Fruit fly (Drosophila melanogaster): ENCODE data around the gene CG3308.

Gene CG3308

DNA sequence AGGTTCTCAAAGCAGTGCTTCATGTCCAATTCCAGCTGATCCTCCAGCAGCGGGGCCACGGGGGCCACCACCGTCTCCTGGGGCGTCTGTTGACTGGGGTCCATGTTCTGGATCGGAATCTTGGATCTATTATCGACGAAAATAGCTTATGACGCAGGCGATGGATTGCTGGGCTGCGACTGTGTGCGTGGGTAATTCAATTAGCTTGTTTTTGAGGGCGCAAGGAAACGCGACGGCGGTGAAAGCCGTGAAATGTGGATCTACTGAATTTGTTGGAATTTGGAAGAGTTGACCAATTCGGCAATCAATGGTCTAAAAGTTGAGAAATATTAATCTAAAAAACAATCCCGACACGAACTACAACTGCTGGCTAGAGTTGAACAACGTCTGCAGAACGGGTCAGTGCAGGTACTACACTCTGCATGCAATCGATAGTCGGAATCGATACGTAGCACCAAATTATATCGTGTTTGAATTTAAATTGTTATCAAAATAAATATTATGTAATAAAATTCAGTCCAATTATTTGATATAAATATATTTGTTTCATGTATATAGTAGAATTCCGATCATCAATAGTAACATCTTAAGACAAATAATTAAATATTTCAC is at the start of gene CG3308:
CG3308 (minus strand) TSS at position 391 of the 612 bp plus-strand sequence.
- TF ChIP-seq CG11902 (GFP tag; optimal IDR thresholded peaks at IDR 0.05), result no peak
- no peak for TF ChIP-seq Hr38 (GFP tag; optimal IDR thresholded peaks at IDR 0.05)
- TF ChIP-seq CG32006 (GFP tag; optimal IDR thresholded peaks at IDR 0.05), result no peak
- no peak for TF ChIP-seq Smox (GFP tag; optimal IDR thresholded peaks at IDR 0.05)
- TF ChIP-seq Sox14 (GFP tag; optimal IDR thresholded peaks at IDR 0.05), result peak; percentile 13
- peak; percentile 8 for TF ChIP-seq Hr4 (GFP tag; optimal IDR thresholded peaks at IDR 0.05)
- no peak for TF ChIP-seq Lpt (GFP tag; optimal IDR thresholded peaks at IDR 0.05)
- TF ChIP-seq net (GFP tag; optimal IDR thresholded peaks at IDR 0.05), result no peak
- TF ChIP-seq Eip75B (GFP tag; optimal IDR thresholded peaks at IDR 0.05), result peak; percentile 29
- no peak for TF ChIP-seq CG3032 (tag; optimal IDR thresholded peaks at IDR 0.05)
- TF ChIP-seq salr (GFP tag; optimal IDR thresholded peaks at IDR 0.05), result no peak
- no peak for TF ChIP-seq topi (GFP tag; optimal IDR thresholded peaks at IDR 0.05)
- TF ChIP-seq lz (GFP tag; optimal IDR thresholded peaks at IDR 0.05), result peak; percentile 39
- peak; percentile 35 for TF ChIP-seq CG31627 (GFP tag; optimal IDR thresholded peaks at IDR 0.05)
- peak; percentile 82 for TF ChIP-seq Eip78C (GFP tag)
- TF ChIP-seq acj6 (GFP tag; optimal IDR thresholded peaks at IDR 0.05), result peak; percentile 4
- no peak for TF ChIP-seq CG11762 (GFP tag; optimal IDR thresholded peaks at IDR 0.05; ENCODE audit: insufficient read depth)
- no peak for TF ChIP-seq CG1621 (tag; optimal IDR thresholded peaks at IDR 0.05)
- no peak for TF ChIP-seq CG6808 (GFP tag; optimal IDR thresholded peaks at IDR 0.05)
- no peak for TF ChIP-seq CG6163 (GFP tag; IDR thresholded peaks at IDR 0.05)
- TF ChIP-seq pdm3 (GFP tag; optimal IDR thresholded peaks at IDR 0.05), result no peak
- peak; percentile 67 for TF ChIP-seq svp (GFP tag)
- peak; percentile 96 for TF ChIP-seq vri (GFP tag; optimal IDR thresholded peaks at IDR 0.05)
- peak; percentile 34 for TF ChIP-seq OdsH (GFP tag; optimal IDR thresholded peaks at IDR 0.05)
- no peak for TF ChIP-seq dac (GFP tag; optimal IDR thresholded peaks at IDR 0.05)
- TF ChIP-seq CG8319 (GFP tag; optimal IDR thresholded peaks at IDR 0.05), result no peak
- no peak for TF ChIP-seq CG6792 (GFP tag; optimal IDR thresholded peaks at IDR 0.05)
- TF ChIP-seq Hr39 (GFP tag; optimal IDR thresholded peaks at IDR 0.05), result peak; percentile 16
- no peak for TF ChIP-seq Gug (GFP tag; IDR thresholded peaks at IDR 0.05)
- peak; percentile 20 for TF ChIP-seq CG10631 (GFP tag; optimal IDR thresholded peaks at IDR 0.05)
- no peak for TF ChIP-seq eg (GFP tag; IDR thresholded peaks at IDR 0.05)
- TF ChIP-seq Blimp-1 (GFP tag; optimal IDR thresholded peaks at IDR 0.05), result no peak
- no peak for TF ChIP-seq Eip93F (GFP tag; optimal IDR thresholded peaks at IDR 0.05)
- peak; percentile 37 for TF ChIP-seq cyc (GFP tag; optimal IDR thresholded peaks at IDR 0.05)
- TF ChIP-seq CG7368 (GFP tag; optimal IDR thresholded peaks at IDR 0.05), result no peak
- TF ChIP-seq CG8632 (GFP tag; optimal IDR thresholded peaks at IDR 0.05), result no peak
- TF ChIP-seq Ets96B (tag; optimal IDR thresholded peaks at IDR 0.05), result no peak
- TF ChIP-seq Sox102F (GFP tag; optimal IDR thresholded peaks at IDR 0.05), result peak; percentile 15
- TF ChIP-seq esn (GFP tag; optimal IDR thresholded peaks at IDR 0.05), result peak; percentile 57
- peak in 1 of 2 experiments; percentile 7 for TF ChIP-seq ss (GFP tag; optimal IDR thresholded peaks at IDR 0.05)
- TF ChIP-seq achi (GFP tag; optimal IDR thresholded peaks at IDR 0.05), result peak; percentile 2
- no peak for TF ChIP-seq CG6276 (GFP tag; optimal IDR thresholded peaks at IDR 0.05)
- TF ChIP-seq CG8119 (GFP tag; IDR thresholded peaks at IDR 0.05), result no peak
- TF ChIP-seq CG11294 (GFP tag; IDR thresholded peaks at IDR 0.05), result no peak
